Fruit fly (Drosophila melanogaster): ENCODE data around the gene UGP.

The UGP gene

DNA sequence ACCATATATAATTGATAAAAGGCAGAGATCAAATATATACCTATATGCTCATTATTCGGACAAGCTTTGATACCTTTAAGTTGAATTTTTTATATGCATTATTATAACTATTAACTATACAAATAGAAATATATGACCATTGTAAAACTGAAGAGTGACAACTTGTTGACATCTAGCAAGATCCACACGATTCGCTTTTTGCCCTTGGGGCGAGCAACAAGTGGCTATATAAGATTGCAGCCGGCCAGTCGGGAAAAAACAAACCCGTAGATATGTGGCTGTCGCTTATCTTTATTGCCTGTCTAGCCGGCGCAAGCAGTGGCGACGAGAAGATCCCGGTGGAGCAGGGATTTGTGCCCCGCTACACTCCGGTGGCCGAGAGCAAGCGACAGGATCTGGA lies 3.2 kb upstream of the UGP start, which contains the start of gene CG34456:
Gene CG34456, plus strand, starts transcription at position 215 of the 400 bp plus-strand sequence.
- no peak; the same call in 1 of the 2 replicates for TF ChIP-seq CG11294 (GFP tag; IDR thresholded peaks at IDR 0.05)
- peak; percentile 25 for TF ChIP-seq fkh (GFP tag; optimal IDR thresholded peaks at IDR 0.05)
- TF ChIP-seq spab (GFP tag; optimal IDR thresholded peaks at IDR 0.05), result no peak
- peak; percentile 19 for TF ChIP-seq CG6808 (GFP tag; optimal IDR thresholded peaks at IDR 0.05)
- TF ChIP-seq acj6 (GFP tag; optimal IDR thresholded peaks at IDR 0.05), result no peak
- TF ChIP-seq CG6163 (GFP tag; IDR thresholded peaks at IDR 0.05), result 0 out of 3 replicates have a peak, but pooled peaks have one; percentile 39
- TF ChIP-seq Met (GFP tag; optimal IDR thresholded peaks at IDR 0.05), result no peak
- TF ChIP-seq CG3032 (tag; optimal IDR thresholded peaks at IDR 0.05), result no peak
- TF ChIP-seq CG10669 (GFP tag; optimal IDR thresholded peaks at IDR 0.05), result no peak
- TF ChIP-seq esn (GFP tag; optimal IDR thresholded peaks at IDR 0.05), result no peak
- peak; percentile 59 for TF ChIP-seq Eip78C (GFP tag)
- TF ChIP-seq Gug (GFP tag; IDR thresholded peaks at IDR 0.05), result no peak
- peak; percentile 81 for TF ChIP-seq svp (GFP tag)

- TF ChIP-seq Hr4 (GFP tag; optimal IDR thresholded peaks at IDR 0.05) (no peak), Lpt (GFP tag; optimal IDR thresholded peaks at IDR 0.05) (no peak), CG3919 (GFP tag; optimal IDR thresholded peaks at IDR 0.05) (no peak), Ets96B (tag; optimal IDR thresholded peaks at IDR 0.05) (no peak), Eip75B (GFP tag; optimal IDR thresholded peaks at IDR 0.05) (peak; percentile 43), Gug (GFP tag; IDR thresholded peaks at IDR 0.05) (no peak), CG11762 (GFP tag; optimal IDR thresholded peaks at IDR 0.05; ENCODE audit: insufficient read depth) (no peak), dac (GFP tag; optimal IDR thresholded peaks at IDR 0.05) (no peak), Sox14 (GFP tag; optimal IDR thresholded peaks at IDR 0.05) (peak; percentile 12), fkh (GFP tag; optimal IDR thresholded peaks at IDR 0.05) (peak; percentile 84), Sox15 (GFP tag; optimal IDR thresholded peaks at IDR 0.05) (no peak), lz (GFP tag; optimal IDR thresholded peaks at IDR 0.05) (no peak), vri (GFP tag; optimal IDR thresholded peaks at IDR 0.05) (peak; percentile 45), CG10631 (GFP tag; optimal IDR thresholded peaks at IDR 0.05) (no peak), Eip93F (GFP tag; optimal IDR thresholded peaks at IDR 0.05) (no peak), CG8119 (GFP tag; IDR thresholded peaks at IDR 0.05) (0 out of 3 replicates have a peak, but pooled peaks have one; percentile 30), CG6276 (GFP tag; optimal IDR thresholded peaks at IDR 0.05) (peak; percentile 30), CG6854 (GFP tag; optimal IDR thresholded peaks at IDR 0.05) (peak; percentile 19), fd85E (GFP tag; optimal IDR thresholded peaks at IDR 0.05) (no peak), Sox102F (GFP tag; optimal IDR thresholded peaks at IDR 0.05) (no peak), Smox (GFP tag; optimal IDR thresholded peaks at IDR 0.05) (no peak), Hr39 (GFP tag; optimal IDR thresholded peaks at IDR 0.05) (no peak), CG9139 (GFP tag; optimal IDR thresholded peaks at IDR 0.05) (no peak), CG4318 (GFP tag; optimal IDR thresholded peaks at IDR 0.05) (no peak), CG6792 (GFP tag; optimal IDR thresholded peaks at IDR 0.05) (no peak), esn (GFP tag; optimal IDR thresholded peaks at IDR 0.05) (peak; percentile 3), CG32006 (GFP tag; optimal IDR thresholded peaks at IDR 0.05) (no peak), svp (GFP tag) (peak; percentile 89), Blimp-1 (GFP tag; optimal IDR thresholded peaks at IDR 0.05) (no peak), achi (GFP tag; optimal IDR thresholded peaks at IDR 0.05) (no peak), CG8319 (GFP tag; optimal IDR thresholded peaks at IDR 0.05) (no peak), OdsH (GFP tag; optimal IDR thresholded peaks at IDR 0.05) (no peak), CG31627 (GFP tag; optimal IDR thresholded peaks at IDR 0.05) (no peak), cyc (GFP tag; optimal IDR thresholded peaks at IDR 0.05) (no peak), CG3032 (tag; optimal IDR thresholded peaks at IDR 0.05) (no peak), ss (GFP tag; optimal IDR thresholded peaks at IDR 0.05) (peak; percentile 14 to 20), dsx (GFP tag; optimal IDR thresholded peaks at IDR 0.05; ENCODE audit: poor library complexity, severe bottlenecking) (peak; percentile 39), CG11902 (GFP tag; optimal IDR thresholded peaks at IDR 0.05) (no peak), acj6 (GFP tag; optimal IDR thresholded peaks at IDR 0.05) (no peak), Eip78C (GFP tag) (peak; percentile 74), Met (GFP tag; optimal IDR thresholded peaks at IDR 0.05) (no peak), Hr38 (GFP tag; optimal IDR thresholded peaks at IDR 0.05) (no peak), spab (GFP tag; optimal IDR thresholded peaks at IDR 0.05) (no peak), Ets21C (GFP tag; optimal IDR thresholded peaks at IDR 0.05) (no peak), CG11294 (GFP tag; IDR thresholded peaks at IDR 0.05) (no peak), topi (GFP tag; optimal IDR thresholded peaks at IDR 0.05) (no peak)
These were observed 1.5 kb upstream of the UGP start, which contains the start of gene Pdxk for dm6 chr3L:9360217-9360692. Pdxk (plus strand) TSS chr3L:9360316.

All from whole organism, prepupa.